Worm (Caenorhabditis elegans) whole organism, early embryonic: ENCODE data around the gene srj-26.
"Not testable (repeated sequence)": the region's sequence is repeated elsewhere in the genome, so short reads cannot be mapped to it uniquely, and the experiment has no call there.

ENCODE experiments used
- B0310.2 ChIP-seq: sonication (generic microtip); optimal IDR thresholded peaks from 2 replicates; lab custom pipeline; 2016; ENCODE audit warnings: mild to moderate bottlenecking, missing genetic modification characterization, missing compliant biosample characterization
- F13C5.2 ChIP-seq: sonication (generic microtip); optimal IDR thresholded peaks from 2 replicates; lab custom pipeline; 2017; ENCODE audit warnings: mild to moderate bottlenecking, missing genetic modification characterization, inconsistent platforms, missing compliant biosample characterization
- aly-1 ChIP-seq: sonication (generic microtip); optimal IDR thresholded peaks from 2 replicates; lab custom pipeline; 2016; ENCODE audit warnings: missing genetic modification characterization, missing compliant biosample characterization
- ama-1 ChIP-seq: fragments of 150-350 bp; optimal IDR thresholded peaks from 2 replicates; lab custom pipeline; 2014
- ceh-13 ChIP-seq: fragments of 200-800 bp; sonication (Bioruptor generic); optimal IDR thresholded peaks from 2 replicates; lab custom pipeline; 2018; ENCODE audit warnings: mild to moderate bottlenecking, missing genetic modification characterization, missing compliant biosample characterization
- ceh-36 ChIP-seq: sonication (generic microtip); optimal IDR thresholded peaks from 2 replicates; lab custom pipeline; 2016; ENCODE audit warnings: missing genetic modification characterization, inconsistent platforms, missing compliant biosample characterization
- ets-7 ChIP-seq: sonication (generic microtip); optimal IDR thresholded peaks from 2 replicates; lab custom pipeline; 2016; ENCODE audit warnings: missing genotype, missing genetic modification characterization, missing compliant biosample characterization
- flt-1 ChIP-seq: fragments of 200-800 bp; sonication (Bioruptor generic); IDR thresholded peaks from 2 replicates; pipeline ENCODE4 v1.3.6; 2022; ENCODE audit warnings: missing genetic modification characterization, missing compliant biosample characterization
- hmbx-1 ChIP-seq: sonication (generic microtip); optimal IDR thresholded peaks from 2 replicates; lab custom pipeline; 2016; ENCODE audit warnings: mild to moderate bottlenecking, missing genetic modification characterization, missing compliant biosample characterization
- hmg-4 ChIP-seq: fragments of 200-800 bp; sonication (Bioruptor generic); optimal IDR thresholded peaks from 2 replicates; lab custom pipeline; 2018; ENCODE audit warnings: mild to moderate bottlenecking, missing genetic modification characterization, missing compliant biosample characterization
- hnd-1 ChIP-seq: sonication (generic microtip); optimal IDR thresholded peaks from 2 replicates; lab custom pipeline; 2016; ENCODE audit warnings: missing genetic modification characterization, missing compliant biosample characterization
- pes-1 ChIP-seq: fragments of 200-800 bp; sonication (Bioruptor generic); IDR thresholded peaks from 2 replicates; pipeline ENCODE4 v1.3.6; 2022; ENCODE audit warnings: missing genetic modification reagents, missing genetic modification characterization, missing compliant biosample characterization
- scrt-1 ChIP-seq: fragments of 200-800 bp; sonication (Bioruptor generic); IDR thresholded peaks from 2 replicates; pipeline ENCODE4 v1.3.6; 2022; ENCODE audit warnings: missing genetic modification characterization, missing compliant biosample characterization
- sea-1 ChIP-seq: fragments of 200-800 bp; sonication (Bioruptor generic); conservative IDR thresholded peaks from 2 replicates; pipeline ENCODE4 v1.3.6; 2022; ENCODE audit warnings: missing genetic modification characterization, missing compliant biosample characterization
- tbx-11 ChIP-seq: fragments of 200-800 bp; sonication (Bioruptor generic); IDR thresholded peaks from 2 replicates; pipeline ENCODE4 v1.3.6; 2022; ENCODE audit warnings: missing genetic modification characterization, missing compliant biosample characterization
- tbx-37 ChIP-seq: fragments of 200-800 bp; sonication (Bioruptor generic); conservative IDR thresholded peaks from 2 replicates; pipeline ENCODE4 v1.3.6; 2022; ENCODE audit warnings: missing genetic modification reagents, missing genetic modification characterization, missing compliant biosample characterization
- tra-4 ChIP-seq: sonication (generic microtip); optimal IDR thresholded peaks from 2 replicates; lab custom pipeline; 2017; ENCODE audit warnings: missing genetic modification characterization, missing compliant biosample characterization

srj-26 gene

DNA sequence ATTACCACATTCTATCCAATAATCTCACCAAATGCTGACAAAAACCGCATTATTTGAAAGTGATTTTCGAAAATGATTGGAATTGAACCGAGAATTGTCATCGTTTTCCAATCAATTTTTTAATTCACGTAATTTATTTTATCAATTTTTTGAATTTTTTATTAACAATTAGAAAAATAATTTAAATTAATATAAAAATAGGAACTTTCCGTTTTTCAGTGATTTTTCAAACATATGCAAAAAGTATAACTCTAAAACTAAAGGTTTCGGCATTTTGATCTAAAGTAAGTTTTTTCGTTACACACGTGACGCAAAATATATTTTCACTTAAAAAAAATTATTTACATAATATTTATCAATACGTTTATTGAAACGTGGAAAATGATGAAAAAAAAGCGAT is 26.7 kb upstream of the srj-26 start, which contains the start of gene Y51A2B.6:
Gene Y51A2B.6, minus strand, starts transcription at position 101 of the 400 bp plus-strand sequence.
- TF ChIP-seq tbx-11 (GFP tag; lab: Robert Waterston, UW) = no peak
- no peak for TF ChIP-seq B0310.2
- TF ChIP-seq flt-1 (GFP tag; lab: Robert Waterston, UW) = no peak
- no peak for TF ChIP-seq tbx-37 (GFP tag; lab: Robert Waterston, UW)
- TF ChIP-seq scrt-1 (GFP tag; lab: Robert Waterston, UW) = no peak
- TF ChIP-seq ama-1 (lab: Kevin White, UChicago) = no peak

- TF ChIP-seq hmbx-1 (tag; lab: Kevin White, UChicago) (no peak), pes-1 (GFP tag; lab: Robert Waterston, UW) (no peak)
These were observed 25.2 kb upstream of the srj-26 start, which contains the start of gene Y51A2B.9 for ce11 chrV:18395649-18396048. TSS of gene Y51A2B.9 (minus strand) at chrV:18395749.

ce11 chrV:18397814-18398213 is 23.1 kb upstream of the srj-26 start, which contains the start of gene Y51A2B.16:
TSS of gene Y51A2B.16 (minus strand) at chrV:18397914.
- TF ChIP-seq scrt-1 (GFP tag; lab: Robert Waterston, UW) = no peak
- no peak for TF ChIP-seq tbx-11 (GFP tag; lab: Robert Waterston, UW)
- no peak for TF ChIP-seq flt-1 (GFP tag; lab: Robert Waterston, UW)

- TF ChIP-seq ceh-36 (tag; lab: Kevin White, UChicago) = no peak
- TF ChIP-seq scrt-1 (GFP tag; lab: Robert Waterston, UW) = no peak
- no peak for TF ChIP-seq sea-1 (GFP tag; lab: Robert Waterston, UW)
- TF ChIP-seq ceh-13 (GFP tag; lab: Kevin White, UChicago) = no peak
- TF ChIP-seq hmbx-1 (tag; lab: Kevin White, UChicago) = no peak
- TF ChIP-seq F13C5.2 (tag; lab: Kevin White, UChicago) = no peak
- TF ChIP-seq hnd-1 (tag; lab: Kevin White, UChicago) = no peak
- no peak for TF ChIP-seq tbx-37 (GFP tag; lab: Robert Waterston, UW)
- no peak for TF ChIP-seq flt-1 (GFP tag; lab: Robert Waterston, UW)
- TF ChIP-seq hmg-4 (GFP tag; lab: Kevin White, UChicago) = no peak
These were observed 18.2 kb upstream of the srj-26 start for ce11 chrV:18402743-18403142.

ce11 chrV:18404767-18405166 is 16.1 kb upstream of the srj-26 start, which contains the start of gene srh-209:
TSS of gene srh-209 (minus strand) at chrV:18404867.
- TF ChIP-seq F13C5.2 (tag; lab: Kevin White, UChicago); B0310.2; ceh-36 (tag; lab: Kevin White, UChicago): not testable (repeated sequence)

DNA sequence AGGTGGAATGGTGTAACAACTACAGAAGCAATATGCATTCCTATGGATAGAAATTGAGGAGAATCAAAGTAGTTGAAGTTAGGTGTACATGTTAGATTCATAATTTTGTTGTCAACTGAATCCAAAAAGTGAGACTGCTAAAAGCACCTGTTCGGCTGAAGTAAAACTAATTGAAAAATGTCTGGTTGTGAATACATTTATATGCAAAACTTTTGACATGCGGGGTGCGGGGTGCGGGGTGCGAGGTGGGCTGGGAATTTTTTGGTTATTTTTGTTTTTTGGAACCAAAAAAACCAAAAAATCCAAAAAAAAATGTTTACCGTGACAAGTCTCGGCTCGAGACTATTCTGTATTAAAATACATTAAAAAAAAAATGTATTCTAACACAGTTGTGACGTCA is 10.8 kb upstream of the srj-26 start, which contains the start of gene srh-207:
Gene srh-207, minus strand, starts transcription at position 101 of the 400 bp plus-strand sequence.
- TF ChIP-seq B0310.2 = no peak
- TF ChIP-seq hmbx-1 (tag; lab: Kevin White, UChicago) = no peak
- no peak for TF ChIP-seq ama-1 (lab: Kevin White, UChicago)
- TF ChIP-seq flt-1 (GFP tag; lab: Robert Waterston, UW) = no peak
- no peak for TF ChIP-seq hmg-4 (GFP tag; lab: Kevin White, UChicago)
- no peak for TF ChIP-seq tbx-11 (GFP tag; lab: Robert Waterston, UW)
- TF ChIP-seq ceh-36 (tag; lab: Kevin White, UChicago) = no peak
- TF ChIP-seq tra-4 = no peak
- no peak for TF ChIP-seq pes-1 (GFP tag; lab: Robert Waterston, UW)
- TF ChIP-seq aly-1 (tag; lab: Kevin White, UChicago) = no peak
- TF ChIP-seq hnd-1 (tag; lab: Kevin White, UChicago) = no peak
- no peak for TF ChIP-seq scrt-1 (GFP tag; lab: Robert Waterston, UW)
- no peak for TF ChIP-seq F13C5.2 (tag; lab: Kevin White, UChicago)
- no peak for TF ChIP-seq sea-1 (GFP tag; lab: Robert Waterston, UW)
- TF ChIP-seq ceh-13 (GFP tag; lab: Kevin White, UChicago) = no peak
- TF ChIP-seq ets-7 (tag; lab: Kevin White, UChicago) = no peak
- no peak for TF ChIP-seq tbx-37 (GFP tag; lab: Robert Waterston, UW)

ce11 chrV:18412351-18412750 is 8.5 kb upstream of the srj-26 start:
- TF ChIP-seq aly-1 (tag; lab: Kevin White, UChicago) (no peak), tbx-37 (GFP tag; lab: Robert Waterston, UW) (no peak), hmbx-1 (tag; lab: Kevin White, UChicago) (no peak), sea-1 (GFP tag; lab: Robert Waterston, UW) (no peak), hnd-1 (tag; lab: Kevin White, UChicago) (no peak), F13C5.2 (tag; lab: Kevin White, UChicago) (no peak), flt-1 (GFP tag; lab: Robert Waterston, UW) (no peak), tra-4 (no peak), ets-7 (tag; lab: Kevin White, UChicago) (no peak)

DNA sequence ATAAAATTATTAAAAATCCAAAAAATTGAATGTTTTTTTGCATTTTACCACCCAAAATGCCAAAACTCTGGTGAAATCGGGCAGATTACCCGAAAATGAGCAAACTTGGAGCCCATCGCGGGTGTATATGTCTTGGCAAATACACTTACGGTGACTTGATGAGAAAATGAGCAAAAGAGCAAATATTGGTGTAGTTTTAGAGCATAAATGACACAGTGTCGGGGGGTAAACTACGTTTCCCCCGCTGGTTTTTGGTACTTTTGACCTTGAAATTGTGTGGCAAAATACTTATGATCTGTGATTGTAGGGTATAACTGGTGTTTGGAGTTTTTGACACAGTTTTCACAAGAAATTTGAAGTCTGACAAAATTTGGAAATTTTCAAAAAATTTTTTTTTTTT is 8.0 kb upstream of the srj-26 start, which contains the start of gene ZK262.2:
Gene ZK262.2, minus strand, starts transcription at position 101 of the 400 bp plus-strand sequence.
- TF ChIP-seq flt-1 (GFP tag; lab: Robert Waterston, UW) (no peak), ets-7 (tag; lab: Kevin White, UChicago) (no peak), hmbx-1 (tag; lab: Kevin White, UChicago) (no peak), ama-1 (lab: Kevin White, UChicago) (no peak), tbx-37 (GFP tag; lab: Robert Waterston, UW) (no peak), tra-4 (no peak), hmg-4 (GFP tag; lab: Kevin White, UChicago) (no peak)
